Fruit fly (Drosophila melanogaster) whole organism, embryonic: ENCODE results near the gene IntS4.

Source experiments
- Atf-2 ChIP-seq: fragments of 200-800 bp; sonication (Bioruptor generic); optimal IDR thresholded peaks from 2 replicates; lab custom pipeline; 2016; ENCODE audit warnings: missing biosample characterization, missing genetic modification characterization
- Atf3 ChIP-seq: fragments of 200-800 bp; sonication (Bioruptor generic); optimal IDR thresholded peaks from 3 replicates; lab custom pipeline; 2016; ENCODE audit warnings: missing biosample characterization, missing genetic modification characterization
- Atf6 ChIP-seq: fragments of 200-800 bp; sonication (Bioruptor generic); IDR thresholded peaks from 2 replicates; pipeline ENCODE4 v1.3.6; 2022; ENCODE audit warnings: missing biosample characterization, missing genetic modification characterization
- Awh ChIP-seq: fragments of 200-800 bp; sonication (Bioruptor generic); IDR thresholded peaks from 2 replicates; pipeline ENCODE4, ENCODE4 v1.3.6; 2022; ENCODE audit warnings: missing biosample characterization, missing genetic modification characterization
- C15 ChIP-seq: fragments of 200-800 bp; sonication (Bioruptor generic); IDR thresholded peaks from 3 replicates; pipeline ENCODE4 v1.3.6; 2022; ENCODE audit warnings: missing biosample characterization, missing genetic modification characterization
- CG10147 ChIP-seq: fragments of 200-800 bp; sonication (Bioruptor generic); optimal IDR thresholded peaks from 2 replicates; lab custom pipeline; 2019; ENCODE audit warnings: missing biosample characterization, mild to moderate bottlenecking, missing genetic modification characterization, moderate library complexity
- CG11696 ChIP-seq: fragments of 200-800 bp; sonication (Bioruptor generic); IDR thresholded peaks from 2 replicates; pipeline ENCODE4 v1.3.6; 2022; ENCODE audit warnings: missing biosample characterization, missing genetic modification characterization
- CG12104 ChIP-seq: fragments of 200-800 bp; sonication (Bioruptor generic); optimal IDR thresholded peaks from 3 replicates; lab custom pipeline; 2016; ENCODE audit warnings: missing biosample characterization, missing genetic modification characterization
- CG12155 ChIP-seq: fragments of 200-800 bp; sonication (Bioruptor generic); optimal IDR thresholded peaks from 3 replicates; lab custom pipeline; 2016; ENCODE audit warnings: missing biosample characterization, missing genetic modification characterization
- CG12942 ChIP-seq: fragments of 200-800 bp; sonication (Bioruptor generic); optimal IDR thresholded peaks from 3 replicates; lab custom pipeline; 2016; ENCODE audit warnings: missing biosample characterization, missing genetic modification characterization
- CG13296 ChIP-seq: fragments of 200-800 bp; sonication (Bioruptor generic); optimal IDR thresholded peaks from 3 replicates; lab custom pipeline; 2018; ENCODE audit warnings: missing biosample characterization, mild to moderate bottlenecking, missing genetic modification characterization
- CG13894 ChIP-seq: fragments of 200-800 bp; sonication (Bioruptor generic); optimal IDR thresholded peaks from 3 replicates; lab custom pipeline; 2018; ENCODE audit warnings: missing biosample characterization, mild to moderate bottlenecking, missing genetic modification characterization, moderate library complexity
- CG14710 ChIP-seq: fragments of 200-800 bp; sonication (Bioruptor generic); optimal IDR thresholded peaks from 3 replicates; lab custom pipeline; 2019; ENCODE audit warnings: missing biosample characterization, mild to moderate bottlenecking, missing genetic modification characterization, moderate library complexity
- CG14860 ChIP-seq: fragments of 200-800 bp; sonication (Bioruptor generic); IDR thresholded peaks from 3 replicates; pipeline ENCODE4 v1.3.6; 2022; ENCODE audit warnings: missing biosample characterization, missing genetic modification characterization; ENCODE audit not compliant: partially characterized antibody
- CG3838 ChIP-seq: fragments of 200-800 bp; sonication (Bioruptor generic); optimal IDR thresholded peaks from 3 replicates; lab custom pipeline; 2016; ENCODE audit warnings: missing biosample characterization, missing genetic modification characterization
- CG4328 ChIP-seq: fragments of 200-800 bp; sonication (Bioruptor generic); optimal IDR thresholded peaks from 3 replicates; lab custom pipeline; 2017; ENCODE audit warnings: missing biosample characterization, missing genetic modification reagents, missing genetic modification characterization
- CG4820 ChIP-seq: fragments of 200-800 bp; sonication (Bioruptor generic); optimal IDR thresholded peaks from 3 replicates; lab custom pipeline; 2016; ENCODE audit warnings: missing biosample characterization, missing genetic modification characterization
- CG6689 ChIP-seq: fragments of 200-800 bp; sonication (Bioruptor generic); IDR thresholded peaks from 2 replicates; pipeline ENCODE4 v1.3.6; 2022; ENCODE audit warnings: missing biosample characterization, missing genetic modification characterization
- Deaf1 ChIP-seq: fragments of 200-800 bp; optimal IDR thresholded peaks from 3 replicates; lab custom pipeline; 2019; ENCODE audit warnings: missing biosample characterization, mild to moderate bottlenecking, missing genetic modification characterization, moderate library complexity
- E2f2 ChIP-seq: fragments of 200-800 bp; sonication (Bioruptor generic); IDR thresholded peaks from 2 replicates; pipeline ENCODE4 v1.3.6; 2022; ENCODE audit warnings: missing biosample characterization, missing genetic modification characterization
- Ets97D ChIP-seq: fragments of 200-800 bp; sonication (Bioruptor generic); optimal IDR thresholded peaks from 3 replicates; lab custom pipeline; 2016; ENCODE audit warnings: missing biosample characterization, missing genetic modification characterization
- Fer3 ChIP-seq: fragments of 200-800 bp; sonication (Bioruptor generic); optimal IDR thresholded peaks from 2 replicates; lab custom pipeline; 2018; ENCODE audit warnings: missing biosample characterization, mild to moderate bottlenecking, missing genetic modification characterization, moderate library complexity
- GATAe ChIP-seq: fragments of 200-800 bp; sonication (Bioruptor generic); conservative IDR thresholded peaks from 2 replicates; pipeline ENCODE4 v1.3.6; 2022; ENCODE audit warnings: missing biosample characterization, missing genetic modification characterization
- H15 ChIP-seq: fragments of 200-800 bp; sonication (Bioruptor generic); IDR thresholded peaks from 3 replicates; pipeline ENCODE4 v1.3.6; 2022; ENCODE audit warnings: missing biosample characterization, missing genetic modification characterization
- HLH3B ChIP-seq: fragments of 200-800 bp; sonication (Bioruptor generic); IDR thresholded peaks from 2 replicates; pipeline ENCODE4 v1.3.6; 2022; ENCODE audit warnings: missing biosample characterization, missing genetic modification characterization
- Jarid2 ChIP-seq: fragments of 200-800 bp; sonication (Bioruptor generic); optimal IDR thresholded peaks from 3 replicates; lab custom pipeline; 2017; ENCODE audit warnings: mild to moderate bottlenecking, missing biosample characterization, missing genetic modification reagents, missing genetic modification characterization
- NC2α ChIP-seq: fragments of 200-800 bp; sonication (Bioruptor generic); optimal IDR thresholded peaks from 2 replicates; lab custom pipeline; 2016; ENCODE audit warnings: missing biosample characterization, missing genetic modification characterization
- Nf-YB ChIP-seq: fragments of 200-800 bp; sonication (Bioruptor generic); optimal IDR thresholded peaks from 3 replicates; lab custom pipeline; 2019; ENCODE audit warnings: missing biosample characterization, mild to moderate bottlenecking, missing genetic modification characterization, moderate library complexity
- Sry-δ ChIP-seq: fragments of 200-800 bp; sonication (Bioruptor generic); optimal IDR thresholded peaks from 2 replicates; lab custom pipeline; 2016; ENCODE audit warnings: missing biosample characterization, missing genetic modification characterization
- Vsx1 ChIP-seq: fragments of 200-800 bp; sonication (Bioruptor generic); optimal IDR thresholded peaks from 2 replicates; lab custom pipeline; 2017; ENCODE audit warnings: missing biosample characterization, mild to moderate bottlenecking, missing genetic modification characterization, missing genetic modification reagents
- ac ChIP-seq: fragments of 200-800 bp; sonication (Bioruptor generic); optimal IDR thresholded peaks from 3 replicates; lab custom pipeline; 2017; ENCODE audit warnings: missing biosample characterization, mild to moderate bottlenecking, missing genetic modification characterization
- chm ChIP-seq: fragments of 200-800 bp; sonication (Bioruptor generic); IDR thresholded peaks from 2 replicates; pipeline ENCODE4 v1.3.6; 2022; ENCODE audit warnings: missing biosample characterization, missing genetic modification characterization
- chn ChIP-seq: fragments of 200-800 bp; sonication (Bioruptor generic); optimal IDR thresholded peaks from 2 replicates; lab custom pipeline; 2016; ENCODE audit warnings: missing biosample characterization, missing genetic modification characterization
- disco-r ChIP-seq: fragments of 200-800 bp; sonication (Bioruptor generic); optimal IDR thresholded peaks from 2 replicates; lab custom pipeline; 2016; ENCODE audit warnings: missing biosample characterization, missing genetic modification characterization
- dmrt99B ChIP-seq: fragments of 200-800 bp; sonication (Bioruptor generic); optimal IDR thresholded peaks from 2 replicates; lab custom pipeline; 2018; ENCODE audit warnings: missing biosample characterization, mild to moderate bottlenecking, missing genetic modification characterization, moderate library complexity
- ems ChIP-seq: fragments of 200-800 bp; sonication (Bioruptor generic); optimal IDR thresholded peaks from 3 replicates; lab custom pipeline; 2016; ENCODE audit warnings: missing biosample characterization, missing genetic modification characterization
- fd3F ChIP-seq: fragments of 200-800 bp; sonication (Bioruptor generic); optimal IDR thresholded peaks from 2 replicates; lab custom pipeline; 2018; ENCODE audit warnings: missing biosample characterization, mild to moderate bottlenecking, missing genetic modification characterization, moderate library complexity
- fu2 ChIP-seq: fragments of 200-800 bp; sonication (Bioruptor generic); optimal IDR thresholded peaks from 2 replicates; lab custom pipeline; 2016; ENCODE audit warnings: missing biosample characterization, missing genetic modification characterization
- hb ChIP-seq: fragments of 200-800 bp; sonication (Bioruptor generic); IDR thresholded peaks from 3 replicates; pipeline ENCODE4 v1.3.6; 2022; ENCODE audit warnings: missing biosample characterization, missing genetic modification characterization; ENCODE audit not compliant: partially characterized antibody
- her ChIP-seq: fragments of 200-800 bp; sonication (Bioruptor generic); optimal IDR thresholded peaks from 2 replicates; lab custom pipeline; 2016; ENCODE audit warnings: missing biosample characterization, missing genetic modification characterization
- hkb ChIP-seq, 2 experiments: fragments of 200-800 bp in 1 of 2; fragments of >200 bp in 1 of 2; sonication (Bioruptor generic) in 1 of 2; IDR thresholded peaks in 1 of 2; optimal IDR thresholded peaks in 1 of 2; 2 replicates each; pipeline versions ENCODE4 v1.3.6 to Lab custom; 2017 to 2022; ENCODE audit warnings: missing biosample characterization in 1 of 2, missing genetic modification characterization in 1 of 2
- jing ChIP-seq: fragments of 200-800 bp; sonication (Bioruptor generic); optimal IDR thresholded peaks from 2 replicates; lab custom pipeline; 2018; ENCODE audit warnings: missing biosample characterization, mild to moderate bottlenecking, missing genetic modification characterization
- kay ChIP-seq: fragments of 200-800 bp; sonication (Bioruptor generic); optimal IDR thresholded peaks from 2 replicates; lab custom pipeline; 2016; ENCODE audit warnings: missing biosample characterization, missing genetic modification characterization
- kni ChIP-seq: fragments of 200-800 bp; sonication (Bioruptor generic); optimal IDR thresholded peaks from 3 replicates; lab custom pipeline; 2017; ENCODE audit warnings: mild to moderate bottlenecking, missing biosample characterization, missing genetic modification reagents, missing genetic modification characterization
- lbe ChIP-seq: fragments of 200-800 bp; sonication (Bioruptor generic); optimal IDR thresholded peaks from 2 replicates; lab custom pipeline; 2016; ENCODE audit warnings: missing biosample characterization, mild to moderate bottlenecking, missing genetic modification characterization
- lola ChIP-seq, 3 experiments: fragments of >200 bp in 2 of 3; fragments of 200-800 bp in 1 of 3; sonication (Bioruptor generic) in 1 of 3; optimal IDR thresholded peaks; 2 replicates each; lab custom pipeline; 2017 to 2019; ENCODE audit warnings: missing biosample characterization in 3 of 3, missing genetic modification characterization in 3 of 3, mild to moderate bottlenecking in 1 of 3, moderate library complexity in 1 of 3
- nom ChIP-seq: fragments of 200-800 bp; sonication (Bioruptor generic); optimal IDR thresholded peaks from 2 replicates; lab custom pipeline; 2017; ENCODE audit warnings: missing biosample characterization, missing genetic modification characterization, mild to moderate bottlenecking, moderate library complexity, missing genetic modification reagents
- pan ChIP-seq, 4 experiments: fragments of >200 bp in 3 of 4; fragments of 200-800 bp in 1 of 4; sonication (Bioruptor generic) in 1 of 4; optimal IDR thresholded peaks in 3 of 4; IDR thresholded peaks in 1 of 4; 2 replicates each; pipeline versions ENCODE4 v1.3.6 to Lab custom; 2017 to 2022; ENCODE audit warnings: missing biosample characterization in 2 of 4, missing genetic modification characterization in 2 of 4, mixed read lengths in 1 of 4
- sens ChIP-seq: fragments of 200-800 bp; sonication (Bioruptor generic); peaks from one replicate; lab custom pipeline; 2016; ENCODE audit warnings: missing biosample characterization, missing genetic modification characterization
- trh ChIP-seq: fragments of 200-800 bp; sonication (Bioruptor generic); optimal IDR thresholded peaks from 2 replicates; lab custom pipeline; 2016; ENCODE audit warnings: missing biosample characterization, missing genetic modification characterization
- vfl ChIP-seq: fragments of 200-800 bp; sonication (Bioruptor generic); optimal IDR thresholded peaks from 2 replicates; lab custom pipeline; 2016; ENCODE audit warnings: missing biosample characterization, missing genetic modification characterization

IntS4 gene

dm6 chrX:8606206-8606605 lies 47.6 kb upstream of the IntS4 start, which contains the start of gene Caf1-180 (continued):
- peak; percentile 20 for TF ChIP-seq CG12942 (GFP tag; lab: Kevin White, UChicago)
- TF ChIP-seq Jarid2 (GFP tag; lab: Kevin White, UChicago) = no peak
- no peak for TF ChIP-seq ems (GFP tag; lab: Kevin White, UChicago)
- no peak for TF ChIP-seq vfl (GFP tag; lab: Kevin White, UChicago)
- no peak for TF ChIP-seq chm (GFP tag; lab: Robert Waterston, UW)
- TF ChIP-seq Atf6 = no peak
- no peak for TF ChIP-seq Deaf1
- TF ChIP-seq CG3838 = no peak
- peak; percentile 60 for TF ChIP-seq CG14710 (tag; lab: Kevin White, UChicago)
- TF ChIP-seq CG4820 (GFP tag; lab: Kevin White, UChicago) = peak; percentile 4
- TF ChIP-seq Nf-YB (GFP tag; lab: Kevin White, UChicago) = peak; percentile 15
- TF ChIP-seq Atf-2 = no peak
- TF ChIP-seq H15 (GFP tag; lab: Robert Waterston, UW) = no peak
- peak; percentile 96 for TF ChIP-seq Sry-δ
- TF ChIP-seq CG12104 = no peak
- no peak for TF ChIP-seq trh (GFP tag; lab: Kevin White, UChicago)
- TF ChIP-seq kay (GFP tag; lab: Kevin White, UChicago) = no peak
- no peak for TF ChIP-seq lbe (GFP tag; lab: Kevin White, UChicago)
- peak; percentile 57; the same call in 2 of the 3 replicates for TF ChIP-seq CG14860
- TF ChIP-seq dmrt99B (tag; lab: Kevin White, UChicago) = no peak
- TF ChIP-seq CG13296 (GFP tag; lab: Kevin White, UChicago) = no peak
- TF ChIP-seq lola (GFP tag; optimal IDR thresholded peaks at IDR 0.05; lab: Kevin White, UChicago) = peak in 1 of 3 experiments; percentile 17
- TF ChIP-seq hb (GFP tag; lab: Robert Waterston, UW) = peak; percentile 40; the same call in 1 of the 3 replicates
- no peak for TF ChIP-seq Atf3 (GFP tag; lab: Kevin White, UChicago)
- no peak for TF ChIP-seq CG4328 (GFP tag; lab: Kevin White, UChicago)
- TF ChIP-seq nom (GFP tag; lab: Kevin White, UChicago) = no peak
- TF ChIP-seq NC2α (GFP tag; lab: Kevin White, UChicago) = no peak
- peak; percentile 1 for TF ChIP-seq fu2
- peak; percentile 66 for TF ChIP-seq Ets97D (GFP tag; lab: Kevin White, UChicago)
- no peak for TF ChIP-seq CG13894
- no peak for TF ChIP-seq fd3F (GFP tag; lab: Kevin White, UChicago)
- TF ChIP-seq hkb (optimal IDR thresholded peaks at IDR 0.05; lab: Kevin White, UChicago) = no peak
- no peak for TF ChIP-seq hkb (GFP tag; IDR thresholded peaks at IDR 0.05; lab: Robert Waterston, UW)
- TF ChIP-seq C15 = no peak
- TF ChIP-seq her = no peak
- TF ChIP-seq ac = no peak
- TF ChIP-seq CG12155 = no peak
- no peak for TF ChIP-seq disco-r
- TF ChIP-seq CG10147 (GFP tag; lab: Kevin White, UChicago) = no peak
- TF ChIP-seq chn (GFP tag; lab: Kevin White, UChicago) = peak; percentile 43
- TF ChIP-seq jing (GFP tag; lab: Kevin White, UChicago) = no peak
- TF ChIP-seq CG6689 = no peak
- TF ChIP-seq pan (optimal IDR thresholded peaks at IDR 0.05; lab: Kevin White, UChicago) = no peak
- TF ChIP-seq pan (GFP tag; optimal IDR thresholded peaks at IDR 0.05 in 1 of 2, IDR thresholded peaks at IDR 0.05 in 1 of 2) = no peak
- no peak for TF ChIP-seq GATAe (GFP tag; lab: Robert Waterston, UW)
- TF ChIP-seq CG11696 (GFP tag; lab: Robert Waterston, UW) = no peak
- peak; percentile 23 for TF ChIP-seq sens
- no peak for TF ChIP-seq Awh (GFP tag; lab: Robert Waterston, UW)
- no peak for TF ChIP-seq kni (GFP tag; lab: Kevin White, UChicago)
- TF ChIP-seq E2f2 = peak; percentile 82
- no peak for TF ChIP-seq Fer3 (tag; lab: Kevin White, UChicago)
- TF ChIP-seq Vsx1 (GFP tag; lab: Kevin White, UChicago) = no peak
- TF ChIP-seq HLH3B = no peak
